Fruit fly (Drosophila melanogaster) whole organism, prepupa: ENCODE measurements around the gene CycE.

ENCODE experiments used
- CG11902 ChIP-seq: fragments of 200-800 bp; sonication (Bioruptor generic); optimal IDR thresholded peaks from 3 replicates; lab custom pipeline; 2016; ENCODE audit warnings: missing biosample characterization, missing genetic modification characterization
- CG15336 ChIP-seq: fragments of 200-800 bp; sonication (Bioruptor generic); IDR thresholded peaks from 2 replicates; pipeline ENCODE4 v1.3.6; 2022; ENCODE audit warnings: missing biosample characterization, missing genetic modification characterization
- acj6 ChIP-seq: fragments of 200-800 bp; sonication (Bioruptor generic); optimal IDR thresholded peaks from 3 replicates; lab custom pipeline; 2016; ENCODE audit warnings: missing biosample characterization, missing genetic modification characterization
- dac ChIP-seq: fragments of 200-800 bp; sonication (Bioruptor generic); optimal IDR thresholded peaks from 2 replicates; lab custom pipeline; 2017; ENCODE audit warnings: missing biosample characterization, mild to moderate bottlenecking, missing genetic modification characterization
- spab ChIP-seq: fragments of 200-800 bp; sonication (Bioruptor generic); optimal IDR thresholded peaks from 2 replicates; lab custom pipeline; 2017; ENCODE audit warnings: missing biosample characterization, mild to moderate bottlenecking, missing genetic modification characterization, missing genetic modification reagents

DNA sequence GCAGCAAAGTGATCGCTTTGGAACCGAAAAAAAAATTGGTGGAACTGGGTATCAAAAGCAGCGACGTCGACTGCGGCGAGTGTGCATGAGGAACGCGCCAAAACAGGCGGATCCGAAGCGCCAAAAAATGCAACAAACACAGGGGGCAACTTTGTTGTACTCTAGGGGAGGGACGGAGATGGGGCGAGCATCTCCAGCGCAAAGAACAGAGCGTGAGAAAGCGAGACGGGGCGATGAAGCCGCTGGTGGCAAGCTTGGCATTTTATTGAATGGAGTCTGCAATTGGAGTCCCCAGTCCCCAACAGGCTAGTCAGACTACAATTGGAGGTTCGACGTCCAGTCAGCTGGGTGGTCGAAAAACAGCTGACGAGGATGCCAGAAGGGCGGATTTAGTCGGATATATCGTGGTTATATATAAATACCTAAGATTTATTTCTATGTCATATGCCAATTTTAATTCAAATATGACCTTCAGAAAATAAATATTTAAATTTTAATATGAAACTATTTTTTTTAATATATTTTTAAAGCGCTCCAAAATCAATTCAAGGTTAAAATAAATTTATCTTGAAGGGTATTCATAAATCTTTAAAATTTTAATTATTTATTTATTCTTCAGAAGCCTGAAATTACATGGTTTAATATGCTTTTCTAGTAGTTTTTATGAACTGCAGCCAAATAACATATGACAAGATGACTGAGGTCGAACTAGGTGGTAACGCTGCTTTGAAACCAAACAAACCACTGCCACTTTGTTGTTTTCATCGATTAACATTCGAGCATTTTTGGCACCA, 1.2 kb downstream of the CycE start:
- TF ChIP-seq CG15336 (GFP tag; lab: Robert Waterston, UW) (peak; percentile 86), spab (GFP tag; lab: Kevin White, UChicago) (peak; percentile 70), dac (GFP tag; lab: Kevin White, UChicago) (peak; percentile 71), acj6 (GFP tag; lab: Kevin White, UChicago) (peak; percentile 83), CG11902 (GFP tag; lab: Kevin White, UChicago) (peak; percentile 74)
